Worm (Caenorhabditis elegans): ENCODE data around the gene C03B1.4.

ce11 chrX:6319546-6319945 is 44.8 kb upstream of the C03B1.4 start, which contains the start of gene chtb-3:
- TF ChIP-seq npax-4 (tag; optimal IDR thresholded peaks at IDR 0.05) (no peak), syd-9 (tag; optimal IDR thresholded peaks at IDR 0.05) (no peak), K09A11.1 (tag; optimal IDR thresholded peaks at IDR 0.05; ENCODE audit: insufficient read depth) (no peak), fkh-10 (GFP tag; optimal IDR thresholded peaks at IDR 0.05) (no peak), tbx-2 (tag; optimal IDR thresholded peaks at IDR 0.05) (no peak), ttx-3 (tag; optimal IDR thresholded peaks at IDR 0.05) (no peak), T23F11.4 (GFP tag; optimal IDR thresholded peaks at IDR 0.05) (no peak), pag-3 (tag; optimal IDR thresholded peaks at IDR 0.05; ENCODE audit: borderline replicate concordance) (no peak), pqm-1 (tag; optimal IDR thresholded peaks at IDR 0.05) (no peak)
